Fruit fly (Drosophila melanogaster): Measurements from ENCODE around the gene CG9692.

dm6 chr3L:16670882-16671675 is 33.7 kb upstream of the CG9692 start:
- TF ChIP-seq GATAd (GFP tag; optimal IDR thresholded peaks at IDR 0.05) (no peak), dl (GFP tag; optimal IDR thresholded peaks at IDR 0.05; ENCODE audit: insufficient read depth in 1 of 2, partially characterized antibody in 2 of 2) (no peak), usp (GFP tag; optimal IDR thresholded peaks at IDR 0.05) (no peak), Hr78 (GFP tag; optimal IDR thresholded peaks at IDR 0.05) (no peak), lola (GFP tag; optimal IDR thresholded peaks at IDR 0.05) (no peak)

Data from whole organism, wandering third instar larva.